Fruit fly (Drosophila melanogaster) whole organism, embryonic: ENCODE results near the gene CG14618.

Source experiments
- Aef1 ChIP-seq: fragments of 200-800 bp; sonication (Bioruptor generic); IDR thresholded peaks from 3 replicates; pipeline ENCODE4 v1.3.6; 2022; ENCODE audit warnings: missing biosample characterization, missing genetic modification characterization
- Hr3 ChIP-seq: fragments of 200-800 bp; sonication (Bioruptor generic); optimal IDR thresholded peaks from 3 replicates; lab custom pipeline; 2016; ENCODE audit warnings: missing biosample characterization, missing genetic modification characterization
- pan ChIP-seq, 4 experiments: fragments of >200 bp in 3 of 4; fragments of 200-800 bp in 1 of 4; sonication (Bioruptor generic) in 1 of 4; optimal IDR thresholded peaks in 3 of 4; IDR thresholded peaks in 1 of 4; 2 replicates each; pipeline versions ENCODE4 v1.3.6 to Lab custom; 2017 to 2022; ENCODE audit warnings: missing biosample characterization in 2 of 4, missing genetic modification characterization in 2 of 4, mixed read lengths in 1 of 4
- usp ChIP-seq: fragments of >200 bp; optimal IDR thresholded peaks from 2 replicates; lab custom pipeline; 2017; ENCODE audit warnings: missing biosample characterization, missing genetic modification characterization

- TF ChIP-seq pan (optimal IDR thresholded peaks at IDR 0.05; lab: Kevin White, UChicago), result no peak
- TF ChIP-seq pan (GFP tag; optimal IDR thresholded peaks at IDR 0.05 in 1 of 2, IDR thresholded peaks at IDR 0.05 in 1 of 2), result no peak
- TF ChIP-seq usp, result no peak
- TF ChIP-seq Hr3, result no peak
- no peak for TF ChIP-seq Aef1 (GFP tag; lab: Robert Waterston, UW)
Measured at dm6 chrX:22486487-22486886, 13.0 kb downstream of the CG14618 start.
